Fruit fly (Drosophila melanogaster): ENCODE results near the gene Rel.
A peak's percentile ranks its signal among the peaks of the same experiment; 100 is the strongest.

Rel gene

DNA sequence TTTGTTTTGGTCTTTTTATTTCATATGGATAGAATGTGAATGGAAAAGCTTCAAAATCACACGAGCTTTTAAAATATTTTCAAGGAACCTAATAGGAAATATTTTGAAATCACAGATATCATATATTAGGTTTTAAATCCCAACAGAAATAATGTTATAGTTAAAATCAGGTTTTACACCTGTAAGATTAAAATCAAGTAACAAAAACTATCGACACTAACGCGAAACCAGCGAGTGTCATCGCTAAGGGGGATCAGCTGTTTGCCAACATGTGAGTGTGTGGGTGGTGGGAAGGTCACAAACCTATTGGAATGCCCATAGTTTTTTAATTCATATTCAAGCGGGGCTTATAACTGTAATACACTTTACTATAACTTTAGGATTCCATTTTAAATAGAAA is 9.1 kb downstream of the Rel start, which contains the start of gene hyx (continued):
- TF ChIP-seq CG11247 (GFP tag; IDR thresholded peaks at IDR 0.05) = no peak

DNA sequence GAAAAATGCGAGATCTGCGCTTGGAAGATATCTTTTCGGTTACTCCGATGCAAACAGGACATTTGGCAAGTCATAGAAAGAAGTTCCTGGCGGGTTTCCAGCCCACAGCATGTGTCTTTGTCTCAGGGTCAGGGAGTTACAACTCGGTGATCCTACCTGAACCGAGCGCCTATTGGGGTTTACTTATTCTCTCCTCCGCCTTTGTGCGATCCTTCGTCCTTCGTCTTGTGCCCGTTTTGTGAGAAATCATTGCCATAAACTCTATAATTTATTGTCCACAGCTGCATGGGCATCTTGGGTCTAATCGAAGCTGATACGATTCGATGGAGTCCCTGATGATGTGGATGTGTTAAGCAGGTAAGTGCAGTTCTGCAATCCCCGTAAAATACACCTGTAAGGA is 9.8 kb downstream of the Rel start:
- peak; percentile 93 for TF ChIP-seq pros (GFP tag; optimal IDR thresholded peaks at IDR 0.05)
- TF ChIP-seq kni (GFP tag; optimal IDR thresholded peaks at IDR 0.05) = peak; percentile 2
- no peak for TF ChIP-seq CG34224 (GFP tag; IDR thresholded peaks at IDR 0.05; ENCODE audit: partially characterized antibody)
- no peak for TF ChIP-seq Hmx (GFP tag; optimal IDR thresholded peaks at IDR 0.05)
- TF ChIP-seq ac (GFP tag; optimal IDR thresholded peaks at IDR 0.05) = peak; percentile 50
- 0 out of 3 replicates have a peak, but pooled peaks have one; percentile 14 for TF ChIP-seq CG2199 (GFP tag; IDR thresholded peaks at IDR 0.05)
- TF ChIP-seq tll (GFP tag; optimal IDR thresholded peaks at IDR 0.05) = peak in 1 of 2 experiments; percentile 27
- no peak for TF ChIP-seq run (tag; optimal IDR thresholded peaks at IDR 0.05)
- TF ChIP-seq tin (GFP tag; optimal IDR thresholded peaks at IDR 0.05) = no peak

DNA sequence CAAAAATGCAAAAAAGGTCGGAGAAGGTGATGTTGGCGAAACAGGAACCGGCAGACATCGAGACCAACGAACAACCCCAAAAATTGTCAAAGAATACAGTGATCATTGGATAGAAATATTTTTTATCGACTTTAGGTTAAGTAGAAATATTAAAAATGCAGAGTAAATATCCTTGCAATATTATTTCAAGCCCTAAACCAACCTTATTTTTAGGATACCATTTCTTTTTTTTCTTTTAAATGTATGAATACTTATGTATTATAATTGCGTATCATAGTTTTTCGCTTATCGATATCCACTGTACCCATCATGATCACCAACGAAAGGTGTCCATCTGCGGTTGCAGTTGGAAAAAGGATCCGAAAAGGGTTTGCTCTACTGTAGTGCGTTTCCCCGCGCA is 12.5 kb downstream of the Rel start:
- TF ChIP-seq tup (GFP tag; optimal IDR thresholded peaks at IDR 0.05) (no peak), zf30C (GFP tag; optimal IDR thresholded peaks at IDR 0.05) (no peak), CG8924 (tag; optimal IDR thresholded peaks at IDR 0.05) (peak; percentile 16), Xrp1 (GFP tag; IDR thresholded peaks at IDR 0.05) (peak; percentile 29; the same call in 1 of the 2 replicates), maf-S (GFP tag; optimal IDR thresholded peaks at IDR 0.05) (no peak), CG10959 (GFP tag; IDR thresholded peaks at IDR 0.05) (no peak), grau (tag; optimal IDR thresholded peaks at IDR 0.05) (peak; percentile 90), CG3847 (GFP tag; IDR thresholded peaks at IDR 0.05) (no peak), HLH54F (GFP tag; optimal IDR thresholded peaks at IDR 0.05) (no peak), CG10543 (GFP tag; optimal IDR thresholded peaks at IDR 0.05) (no peak), C15 (GFP tag; IDR thresholded peaks at IDR 0.05) (no peak), Hand (GFP tag; optimal IDR thresholded peaks at IDR 0.05) (no peak), CG8089 (GFP tag; optimal IDR thresholded peaks at IDR 0.05) (no peak), CG6765 (GFP tag; optimal IDR thresholded peaks at IDR 0.05) (no peak), lola (GFP tag; optimal IDR thresholded peaks at IDR 0.05) (peak in 1 of 3 experiments; percentile 35), Oli (tag; optimal IDR thresholded peaks at IDR 0.05) (no peak), CG15696 (tag; optimal IDR thresholded peaks at IDR 0.05) (peak; percentile 56), dmrt11E (tag; optimal IDR thresholded peaks at IDR 0.05) (peak; percentile 49), Myb (GFP tag; optimal IDR thresholded peaks at IDR 0.05) (no peak), CG12071 (GFP tag; optimal IDR thresholded peaks at IDR 0.05) (no peak), ranshi (GFP tag; IDR thresholded peaks at IDR 0.05) (no peak), NfI (GFP tag; optimal IDR thresholded peaks at IDR 0.05) (no peak), phol (tag; optimal IDR thresholded peaks at IDR 0.05) (peak; percentile 4), CG7556 (GFP tag; optimal IDR thresholded peaks at IDR 0.05) (no peak), CG10147 (GFP tag; optimal IDR thresholded peaks at IDR 0.05) (no peak), CG7839 (tag; optimal IDR thresholded peaks at IDR 0.05) (no peak), Sin3A (optimal IDR thresholded peaks at IDR 0.05) (no peak), CG16779 (GFP tag; IDR thresholded peaks at IDR 0.05) (no peak), hkb (optimal IDR thresholded peaks at IDR 0.05) (no peak), hkb (GFP tag; IDR thresholded peaks at IDR 0.05) (0 out of 2 replicates have a peak, but pooled peaks have one; percentile 16), prd (optimal IDR thresholded peaks at IDR 0.05) (no peak), prd (GFP tag; IDR thresholded peaks at IDR 0.05) (peak; percentile 32; the same call in 1 of the 3 replicates), CG9932 (GFP tag; IDR thresholded peaks at IDR 0.05) (no peak), crol (GFP tag; IDR thresholded peaks at IDR 0.05) (peak; percentile 41; the same call in 1 of the 2 replicates), chif (GFP tag; optimal IDR thresholded peaks at IDR 0.05) (no peak), YL-1 (GFP tag; optimal IDR thresholded peaks at IDR 0.05) (no peak), CG33557 (GFP tag; optimal IDR thresholded peaks at IDR 0.05) (peak; percentile 2), row (GFP tag; IDR thresholded peaks at IDR 0.05) (peak; percentile 42; the same call in 1 of the 3 replicates)
